Worm (Caenorhabditis elegans): ENCODE results near the gene fbxa-99.

DNA sequence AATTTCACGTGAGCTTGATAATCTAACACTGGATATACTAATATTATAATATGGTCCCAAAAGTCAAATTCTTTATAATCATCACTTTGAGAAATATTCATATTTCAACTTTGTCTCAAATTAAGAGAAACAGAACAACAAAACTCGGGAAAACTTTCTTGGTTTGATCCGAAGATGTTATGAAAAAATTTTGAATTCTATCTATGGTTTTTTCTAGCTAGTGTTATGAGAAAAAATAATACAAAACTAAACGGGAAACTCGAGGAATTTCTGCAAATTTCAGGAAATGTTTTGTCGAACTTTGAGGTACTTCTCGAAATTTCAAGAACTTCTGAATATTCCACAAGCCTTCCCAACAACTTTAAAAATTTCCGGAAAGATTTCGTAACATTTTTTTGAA lies 31.8 kb downstream of the fbxa-99 start, which contains the start of gene srw-59:
- TF ChIP-seq fkh-10 (GFP tag; optimal IDR thresholded peaks at IDR 0.05), result no peak
- TF ChIP-seq zag-1 (tag; optimal IDR thresholded peaks at IDR 0.05), result no peak
- no peak for TF ChIP-seq ztf-11 (tag; optimal IDR thresholded peaks at IDR 0.05)
- TF ChIP-seq nhr-12 (tag; optimal IDR thresholded peaks at IDR 0.05), result no peak
- no peak for TF ChIP-seq pqm-1 (tag; optimal IDR thresholded peaks at IDR 0.05)
- TF ChIP-seq ZK546.5 (tag; optimal IDR thresholded peaks at IDR 0.05), result no peak
- no peak for TF ChIP-seq jun-1 (tag; optimal IDR thresholded peaks at IDR 0.05)
- no peak for TF ChIP-seq egl-27 (tag; optimal IDR thresholded peaks at IDR 0.05)
- TF ChIP-seq ceh-9 (tag; optimal IDR thresholded peaks at IDR 0.05), result no peak
- no peak for TF ChIP-seq tbx-2 (tag; optimal IDR thresholded peaks at IDR 0.05)
- no peak for TF ChIP-seq ama-1 (optimal IDR thresholded peaks at IDR 0.05)

All from whole organism, L3 larva.